Worm (Caenorhabditis elegans): ENCODE data around the gene F13H8.8.

DNA sequence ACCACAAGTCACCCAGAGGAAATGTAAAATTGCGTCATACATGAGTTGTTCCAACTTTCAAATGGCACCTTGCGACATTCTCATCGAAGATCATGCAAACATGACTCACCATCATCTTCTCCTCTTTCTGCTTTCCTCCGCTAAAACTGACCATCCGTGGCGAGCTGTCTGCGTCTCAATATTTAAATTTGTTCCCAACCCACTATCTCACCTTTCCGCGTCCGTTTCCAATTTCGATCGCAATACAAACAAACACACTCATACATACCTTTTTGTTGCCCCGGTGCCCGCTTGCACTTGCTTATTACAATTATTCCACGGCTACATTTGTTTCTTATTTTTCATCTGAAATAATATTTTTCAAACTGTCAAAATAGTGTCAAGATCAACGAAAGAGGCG, 7.2 kb downstream of the F13H8.8 start, which contains the start of gene nmgp-1:
- TF ChIP-seq flt-1 (GFP tag; IDR thresholded peaks at IDR 0.05) = no peak
- no peak for TF ChIP-seq ets-7 (tag; optimal IDR thresholded peaks at IDR 0.05)
- TF ChIP-seq ama-1 (optimal IDR thresholded peaks at IDR 0.05) = no peak
- TF ChIP-seq B0310.2 (tag; optimal IDR thresholded peaks at IDR 0.05) = no peak
- TF ChIP-seq aly-1 (tag; optimal IDR thresholded peaks at IDR 0.05) = no peak
- no peak for TF ChIP-seq hnd-1 (tag; optimal IDR thresholded peaks at IDR 0.05)
- TF ChIP-seq pes-1 (GFP tag; IDR thresholded peaks at IDR 0.05) = no peak
- TF ChIP-seq sea-1 (GFP tag; conservative IDR thresholded peaks at IDR 0.05) = no peak
- TF ChIP-seq tbx-37 (GFP tag; conservative IDR thresholded peaks at IDR 0.05) = no peak
- no peak for TF ChIP-seq hmbx-1 (tag; optimal IDR thresholded peaks at IDR 0.05)
- no peak for TF ChIP-seq F13C5.2 (tag; optimal IDR thresholded peaks at IDR 0.05)
- no peak for TF ChIP-seq scrt-1 (GFP tag; IDR thresholded peaks at IDR 0.05)
- no peak for TF ChIP-seq hmg-4 (GFP tag; optimal IDR thresholded peaks at IDR 0.05)

Data from whole organism, early embryonic.